Worm (Caenorhabditis elegans): ENCODE data around the gene F56D5.5.

F56D5.5 gene

ce11 chrIV:9401715-9402114, 6.2 kb downstream of the F56D5.5 start, which contains the start of gene F56D5.6:
F56D5.6 (plus strand) TSS chrIV:9401922.
- TF ChIP-seq daf-19 (GFP tag; conservative IDR thresholded peaks at IDR 0.05), result no peak
- TF ChIP-seq daf-16 (GFP tag; optimal IDR thresholded peaks at IDR 0.05), result no peak
- TF ChIP-seq daf-16 (tag; optimal IDR thresholded peaks at IDR 0.05), result peak; percentile 88
- peak; percentile 68 for TF ChIP-seq pqm-1 (tag; optimal IDR thresholded peaks at IDR 0.05)
- peak; percentile 78 for TF ChIP-seq nhr-28 (tag; optimal IDR thresholded peaks at IDR 0.05)
- peak; percentile 71 for TF ChIP-seq dve-1 (tag; optimal IDR thresholded peaks at IDR 0.05; ENCODE audit: insufficient read depth)
- 0 out of 2 replicates have a peak, but pooled peaks have one; percentile 27 for TF ChIP-seq lin-1 (GFP tag; IDR thresholded peaks at IDR 0.05)
- TF ChIP-seq ceh-32 (tag; optimal IDR thresholded peaks at IDR 0.05; ENCODE audit: poor library complexity), result no peak
- no peak for TF ChIP-seq mdt-29 (GFP tag; IDR thresholded peaks at IDR 0.05)
- TF ChIP-seq arid-1 (GFP tag; conservative IDR thresholded peaks at IDR 0.05), result no peak
- no peak for TF ChIP-seq lin-38 (GFP tag; IDR thresholded peaks at IDR 0.05)
- TF ChIP-seq dmd-6 (GFP tag; IDR thresholded peaks at IDR 0.05), result peak; percentile 14; the same call in 1 of the 2 replicates
- TF ChIP-seq aha-1 (tag), result peak; percentile 58
- TF ChIP-seq php-3 (GFP tag; IDR thresholded peaks at IDR 0.05), result 0 out of 2 replicates have a peak, but pooled peaks have one; percentile 31

ce11 chrIV:9398512-9398911, 9.4 kb downstream of the F56D5.5 start, which contains the start of gene F56D5.2:
F56D5.2 (minus strand) TSS chrIV:9398612.
- TF ChIP-seq lin-29 (GFP tag; IDR thresholded peaks at IDR 0.05) (no peak), aha-1 (tag) (peak; percentile 66), unc-39 (tag; optimal IDR thresholded peaks at IDR 0.05) (no peak), fos-1 (tag; optimal IDR thresholded peaks at IDR 0.05) (no peak)

DNA sequence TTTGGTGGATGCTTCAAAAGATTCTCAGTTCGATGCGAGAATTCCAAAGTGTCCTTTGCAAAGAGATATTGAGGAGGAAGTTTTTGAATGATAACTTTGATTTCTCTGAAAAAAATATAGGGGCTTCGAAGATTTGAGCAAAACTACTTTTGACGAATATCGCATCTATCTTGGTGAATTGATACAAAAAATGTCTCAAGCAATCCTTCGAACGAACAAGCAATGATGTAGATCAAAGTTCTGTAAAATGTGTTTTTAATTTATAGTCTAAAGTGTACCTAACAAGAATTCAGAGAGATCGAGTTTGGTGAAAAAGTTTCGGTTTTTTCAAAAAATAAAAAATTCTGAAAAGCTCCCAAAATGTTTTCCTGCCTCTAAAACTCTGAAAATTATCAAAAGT, 10.6 kb downstream of the F56D5.5 start, which contains the start of gene F56D5.3:
F56D5.3 (plus strand) TSS at position 301 of the 400 bp plus-strand sequence.
- TF ChIP-seq nhr-42 (GFP tag; IDR thresholded peaks at IDR 0.05), result no peak
- TF ChIP-seq dpl-1 (GFP tag; optimal IDR thresholded peaks at IDR 0.05), result no peak
- no peak for TF ChIP-seq nhr-48 (tag; optimal IDR thresholded peaks at IDR 0.05)
- TF ChIP-seq mes-2 (tag; optimal IDR thresholded peaks at IDR 0.05; ENCODE audit: poor library complexity, severe bottlenecking), result no peak
- TF ChIP-seq F26F4.8 (GFP tag; conservative IDR thresholded peaks at IDR 0.05), result no peak
- TF ChIP-seq mep-1 (tag; optimal IDR thresholded peaks at IDR 0.05), result no peak
- no peak for TF ChIP-seq D1046.2 (GFP tag; IDR thresholded peaks at IDR 0.05)

DNA sequence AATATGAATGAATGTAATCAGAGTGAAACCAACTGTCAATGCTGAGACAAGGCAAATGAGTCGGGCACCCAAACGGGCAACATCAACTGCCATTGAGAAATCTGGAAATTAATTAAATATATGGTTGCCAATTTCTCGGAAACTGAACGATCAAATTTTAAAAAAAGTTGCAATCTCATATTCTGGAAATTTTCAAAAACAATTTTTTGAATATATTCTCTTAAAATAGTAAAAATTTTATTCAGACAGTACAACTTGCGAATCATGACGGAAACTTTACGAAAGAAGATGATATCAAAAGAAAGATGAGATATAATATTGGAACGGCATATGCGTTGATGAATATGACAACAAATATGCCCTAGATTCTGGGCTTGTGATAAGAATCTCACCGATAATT, 11.8 kb downstream of the F56D5.5 start, which contains the start of gene col-121:
col-121 (minus strand) TSS at position 101 of the 400 bp plus-strand sequence.
- TF ChIP-seq ces-1 (GFP tag; optimal IDR thresholded peaks at IDR 0.05) (no peak), D1046.2 (GFP tag; IDR thresholded peaks at IDR 0.05) (no peak), gei-8 (GFP tag; optimal IDR thresholded peaks at IDR 0.05) (no peak), zfp-2 (tag; optimal IDR thresholded peaks at IDR 0.05) (no peak), spr-1 (tag; optimal IDR thresholded peaks at IDR 0.05) (no peak), tra-1 (GFP tag; IDR thresholded peaks at IDR 0.05) (no peak), zag-1 (tag; optimal IDR thresholded peaks at IDR 0.05) (no peak), Y75B8A.6 (GFP tag; IDR thresholded peaks at IDR 0.05) (no peak), mes-2 (tag; optimal IDR thresholded peaks at IDR 0.05; ENCODE audit: poor library complexity, severe bottlenecking) (no peak), lin-38 (GFP tag; IDR thresholded peaks at IDR 0.05) (no peak), zip-2 (tag; optimal IDR thresholded peaks at IDR 0.05) (no peak)

- TF ChIP-seq lin-38 (GFP tag; IDR thresholded peaks at IDR 0.05) (peak; percentile 94), aha-1 (tag) (peak; percentile 93), unc-62 (GFP tag; optimal IDR thresholded peaks at IDR 0.05 in 1 of 2) (peak in 1 of 2 experiments; percentile 69), unc-62 (tag; optimal IDR thresholded peaks at IDR 0.05) (no peak), mep-1 (tag; optimal IDR thresholded peaks at IDR 0.05) (peak; percentile 45), lsy-2 (tag; optimal IDR thresholded peaks at IDR 0.05) (peak in 1 of 2 experiments; percentile 67), dve-1 (tag; optimal IDR thresholded peaks at IDR 0.05; ENCODE audit: insufficient read depth) (peak; percentile 28), hlh-30 (tag; optimal IDR thresholded peaks at IDR 0.05; ENCODE audit: insufficient read depth) (peak; percentile 90), dpl-1 (GFP tag; optimal IDR thresholded peaks at IDR 0.05) (peak; percentile 93), rbr-2 (tag; optimal IDR thresholded peaks at IDR 0.05) (peak; percentile 26), hif-1 (tag; optimal IDR thresholded peaks at IDR 0.05) (no peak), hmg-1.1 (GFP tag; IDR thresholded peaks at IDR 0.05) (no peak), mdl-1 (tag; optimal IDR thresholded peaks at IDR 0.05) (peak in 1 of 2 experiments; percentile 27), nhr-28 (tag; optimal IDR thresholded peaks at IDR 0.05) (peak; percentile 32), nhr-6 (tag; optimal IDR thresholded peaks at IDR 0.05) (peak; percentile 46), Y5F2A.4 (GFP tag; optimal IDR thresholded peaks at IDR 0.05) (no peak)
Measured at ce11 chrIV:9386038-9386437, 21.9 kb downstream of the F56D5.5 start, which contains the start of gene daf-15. daf-15 (plus strand) TSS chrIV:9386208.

Measured in whole organism, L4 larva.